Worm (Caenorhabditis elegans): ENCODE data around the gene F07A11.4.

DNA sequence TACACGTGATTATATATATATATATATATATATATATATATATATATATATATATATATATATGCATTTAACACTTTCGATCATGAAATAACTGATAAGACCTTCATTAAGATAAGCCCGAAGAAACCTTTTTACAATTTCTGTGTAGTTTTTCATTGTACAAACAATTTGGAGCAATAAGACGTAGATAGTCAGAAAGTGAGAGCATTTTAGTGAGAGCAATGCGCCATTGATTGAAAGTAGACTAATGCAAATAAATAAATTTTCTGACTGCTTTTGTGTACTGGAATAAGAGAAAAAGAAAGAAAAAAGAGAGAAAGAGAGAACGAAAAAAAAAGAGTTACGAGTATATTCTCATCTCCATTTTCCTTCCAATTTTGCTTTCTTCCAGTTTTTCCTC lies 3.8 kb downstream of the F07A11.4 start:
- TF ChIP-seq W03F9.2 (tag; optimal IDR thresholded peaks at IDR 0.05) = no peak
- TF ChIP-seq him-1 (tag; optimal IDR thresholded peaks at IDR 0.05) = no peak
- TF ChIP-seq dao-5 (tag; optimal IDR thresholded peaks at IDR 0.05) = no peak
